Fruit fly (Drosophila melanogaster) whole organism, embryonic: ENCODE measurements around the gene CG18661.

ENCODE experiments used
- Abd-B ChIP-seq: fragments of 200-800 bp; sonication (Bioruptor generic); optimal IDR thresholded peaks from 2 replicates; lab custom pipeline; 2018; ENCODE audit warnings: missing biosample characterization, mild to moderate bottlenecking, missing genetic modification characterization, moderate library complexity
- Atf3 ChIP-seq: fragments of 200-800 bp; sonication (Bioruptor generic); optimal IDR thresholded peaks from 3 replicates; lab custom pipeline; 2016; ENCODE audit warnings: missing biosample characterization, missing genetic modification characterization
- Bgb ChIP-seq: fragments of 200-800 bp; sonication (Bioruptor generic); IDR thresholded peaks from 2 replicates; pipeline ENCODE4 v1.3.6; 2022; ENCODE audit warnings: missing biosample characterization, missing genetic modification characterization; ENCODE audit not compliant: partially characterized antibody
- CG10209 ChIP-seq: fragments of 200-800 bp; sonication (Bioruptor generic); optimal IDR thresholded peaks from 3 replicates; lab custom pipeline; 2017; ENCODE audit warnings: missing biosample characterization, mild to moderate bottlenecking, missing genetic modification characterization, missing genetic modification reagents
- CG12236 ChIP-seq: fragments of 200-800 bp; sonication (Bioruptor generic); optimal IDR thresholded peaks from 2 replicates; lab custom pipeline; 2016; ENCODE audit warnings: missing biosample characterization, missing genetic modification characterization
- CG12744 ChIP-seq: fragments of 200-800 bp; sonication (Bioruptor generic); optimal IDR thresholded peaks from 2 replicates; lab custom pipeline; 2016; ENCODE audit warnings: missing biosample characterization, missing genetic modification characterization
- CG13123 ChIP-seq: fragments of 200-800 bp; sonication (Bioruptor generic); optimal IDR thresholded peaks from 2 replicates; lab custom pipeline; 2016; ENCODE audit warnings: missing biosample characterization, missing genetic modification characterization
- CG14965 ChIP-seq: fragments of 200-800 bp; sonication (Bioruptor generic); optimal IDR thresholded peaks from 2 replicates; lab custom pipeline; 2016; ENCODE audit warnings: missing biosample characterization, missing genetic modification characterization, borderline replicate concordance
- CG15073 ChIP-seq: fragments of 200-800 bp; sonication (Bioruptor generic); optimal IDR thresholded peaks from 2 replicates; lab custom pipeline; 2016; ENCODE audit warnings: missing biosample characterization, missing genetic modification characterization
- CG15696 ChIP-seq: fragments of 200-800 bp; sonication (Bioruptor generic); optimal IDR thresholded peaks from 2 replicates; lab custom pipeline; 2019; ENCODE audit warnings: missing biosample characterization, mild to moderate bottlenecking, missing genetic modification characterization, moderate library complexity
- CG17328 ChIP-seq: fragments of 200-800 bp; sonication (Bioruptor generic); IDR thresholded peaks from 2 replicates; pipeline ENCODE4 v1.3.6; 2022; ENCODE audit warnings: missing biosample characterization, missing genetic modification characterization
- CG17802 ChIP-seq: fragments of 200-800 bp; sonication (Bioruptor generic); optimal IDR thresholded peaks from 2 replicates; lab custom pipeline; 2018; ENCODE audit warnings: missing biosample characterization, mild to moderate bottlenecking, missing genetic modification characterization, moderate library complexity
- CG2120 ChIP-seq: fragments of 200-800 bp; sonication (Bioruptor generic); optimal IDR thresholded peaks from 3 replicates; lab custom pipeline; 2016; ENCODE audit warnings: missing biosample characterization, missing genetic modification characterization
- CG2678 ChIP-seq: fragments of 200-800 bp; sonication (Bioruptor generic); optimal IDR thresholded peaks from 3 replicates; lab custom pipeline; 2019; ENCODE audit warnings: missing biosample characterization, mild to moderate bottlenecking, missing genetic modification characterization, moderate library complexity
- CG3407 ChIP-seq: fragments of 200-800 bp; sonication (Bioruptor generic); optimal IDR thresholded peaks from 2 replicates; lab custom pipeline; 2018; ENCODE audit warnings: missing biosample characterization, mild to moderate bottlenecking, missing genetic modification characterization
- CG34376 ChIP-seq: fragments of 200-800 bp; sonication (Bioruptor generic); optimal IDR thresholded peaks from 2 replicates; lab custom pipeline; 2018; ENCODE audit warnings: missing biosample characterization, mild to moderate bottlenecking, missing genetic modification characterization
- CG34422 ChIP-seq: fragments of 200-800 bp; sonication (Bioruptor generic); IDR thresholded peaks from 3 replicates; pipeline ENCODE4 v1.3.6; 2022; ENCODE audit warnings: missing biosample characterization, missing genetic modification characterization
- CG3847 ChIP-seq: fragments of 200-800 bp; sonication (Bioruptor generic); IDR thresholded peaks from 2 replicates; pipeline ENCODE4 v1.3.6; 2022; ENCODE audit warnings: missing biosample characterization, missing genetic modification characterization
- CG6272 ChIP-seq: fragments of 200-800 bp; sonication (Bioruptor generic); IDR thresholded peaks from 2 replicates; pipeline ENCODE4 v1.3.6; 2022; ENCODE audit warnings: missing biosample characterization, missing genetic modification characterization
- CG6813 ChIP-seq: fragments of 200-800 bp; sonication (Bioruptor generic); optimal IDR thresholded peaks from 2 replicates; lab custom pipeline; 2017; ENCODE audit warnings: missing biosample characterization, missing genetic modification characterization, mild to moderate bottlenecking, moderate library complexity, missing genetic modification reagents
- CG8281 ChIP-seq: fragments of 200-800 bp; sonication (Bioruptor generic); optimal IDR thresholded peaks from 2 replicates; lab custom pipeline; 2018; ENCODE audit warnings: missing biosample characterization, mild to moderate bottlenecking, missing genetic modification characterization, moderate library complexity
- Dip3 ChIP-seq: fragments of 200-800 bp; sonication (Bioruptor generic); optimal IDR thresholded peaks from 3 replicates; lab custom pipeline; 2016; ENCODE audit warnings: missing biosample characterization, missing genetic modification characterization
- Doc3 ChIP-seq: fragments of 200-800 bp; sonication (Bioruptor generic); IDR thresholded peaks from 3 replicates; pipeline ENCODE4 v1.3.6; 2022; ENCODE audit warnings: missing biosample characterization, missing genetic modification characterization; ENCODE audit not compliant: partially characterized antibody
- ERR ChIP-seq: fragments of 200-800 bp; sonication (Bioruptor generic); optimal IDR thresholded peaks from 2 replicates; lab custom pipeline; 2016; ENCODE audit warnings: missing biosample characterization, missing genetic modification characterization
- Fer1 ChIP-seq: fragments of 200-800 bp; sonication (Bioruptor generic); optimal IDR thresholded peaks from 2 replicates; lab custom pipeline; 2017; ENCODE audit warnings: missing biosample characterization, mild to moderate bottlenecking, missing genetic modification characterization
- Hr3 ChIP-seq: fragments of 200-800 bp; sonication (Bioruptor generic); optimal IDR thresholded peaks from 3 replicates; lab custom pipeline; 2016; ENCODE audit warnings: missing biosample characterization, missing genetic modification characterization
- Hr51 ChIP-seq, 2 experiments: fragments of 200-800 bp; sonication (Bioruptor generic); optimal IDR thresholded peaks; 2 replicates in 1 of 2; 3 replicates in 1 of 2; lab custom pipeline; 2016 to 2018; ENCODE audit warnings: missing biosample characterization in 2 of 2, missing genetic modification characterization in 2 of 2, mild to moderate bottlenecking in 1 of 2, moderate library complexity in 1 of 2
- Oaz ChIP-seq: fragments of 200-800 bp; sonication (Bioruptor generic); IDR thresholded peaks from 2 replicates; pipeline ENCODE4 v1.3.6; 2022; ENCODE audit warnings: missing biosample characterization, missing genetic modification characterization
- Oli ChIP-seq: fragments of 200-800 bp; sonication (Bioruptor generic); optimal IDR thresholded peaks from 2 replicates; lab custom pipeline; 2018; ENCODE audit warnings: missing biosample characterization, mild to moderate bottlenecking, missing genetic modification characterization, moderate library complexity
- Opbp ChIP-seq: fragments of 200-800 bp; sonication (Bioruptor generic); IDR thresholded peaks from 3 replicates; pipeline ENCODE4 v1.3.6; 2022; ENCODE audit warnings: missing biosample characterization, missing genetic modification characterization; ENCODE audit not compliant: partially characterized antibody
- Optix ChIP-seq: fragments of 200-800 bp; sonication (Bioruptor generic); IDR thresholded peaks from 3 replicates; pipeline ENCODE4 v1.3.6; 2022; ENCODE audit warnings: missing biosample characterization, missing genetic modification characterization
- Ptx1 ChIP-seq: fragments of 200-800 bp; sonication (Bioruptor generic); IDR thresholded peaks from 2 replicates; pipeline ENCODE4 v1.3.6; 2022; ENCODE audit warnings: missing biosample characterization, missing genetic modification characterization
- Rfx ChIP-seq: fragments of 200-800 bp; sonication (Bioruptor generic); IDR thresholded peaks from 2 replicates; pipeline ENCODE4 v1.3.6; 2022; ENCODE audit warnings: missing biosample characterization, missing genetic modification characterization
- Xbp1 ChIP-seq: fragments of 200-800 bp; sonication (Bioruptor generic); optimal IDR thresholded peaks from 3 replicates; lab custom pipeline; 2016; ENCODE audit warnings: missing biosample characterization, mild to moderate bottlenecking, missing genetic modification characterization
- ab ChIP-seq: fragments of 200-800 bp; sonication (Bioruptor generic); optimal IDR thresholded peaks from 2 replicates; lab custom pipeline; 2016; ENCODE audit warnings: missing biosample characterization, missing genetic modification characterization
- bsh ChIP-seq, 2 experiments: fragments of 200-800 bp; sonication (Bioruptor generic); optimal IDR thresholded peaks; 2 replicates each; lab custom pipeline; 2017 to 2018; ENCODE audit warnings: mild to moderate bottlenecking in 2 of 2, missing biosample characterization in 2 of 2, missing genetic modification characterization in 2 of 2, moderate library complexity in 1 of 2
- cato ChIP-seq: fragments of 200-800 bp; sonication (Bioruptor generic); optimal IDR thresholded peaks from 2 replicates; lab custom pipeline; 2016; ENCODE audit warnings: missing biosample characterization, missing genetic modification characterization, borderline replicate concordance
- chm ChIP-seq: fragments of 200-800 bp; sonication (Bioruptor generic); IDR thresholded peaks from 2 replicates; pipeline ENCODE4 v1.3.6; 2022; ENCODE audit warnings: missing biosample characterization, missing genetic modification characterization
- chn ChIP-seq: fragments of 200-800 bp; sonication (Bioruptor generic); optimal IDR thresholded peaks from 2 replicates; lab custom pipeline; 2016; ENCODE audit warnings: missing biosample characterization, missing genetic modification characterization
- corto ChIP-seq: fragments of 200-800 bp; sonication (Bioruptor generic); optimal IDR thresholded peaks from 2 replicates; lab custom pipeline; 2016; ENCODE audit warnings: missing biosample characterization, mild to moderate bottlenecking, missing genetic modification characterization, moderate library complexity
- cwo ChIP-seq: fragments of 200-800 bp; sonication (Bioruptor generic); optimal IDR thresholded peaks from 3 replicates; lab custom pipeline; 2017; ENCODE audit warnings: missing biosample characterization, missing genetic modification characterization, mild to moderate bottlenecking, moderate library complexity, missing genetic modification reagents
- gcm2 ChIP-seq: fragments of 200-800 bp; sonication (Bioruptor generic); optimal IDR thresholded peaks from 2 replicates; lab custom pipeline; 2016; ENCODE audit warnings: missing biosample characterization, missing genetic modification characterization
- gsb ChIP-seq: fragments of 200-800 bp; sonication (Bioruptor generic); IDR thresholded peaks from 2 replicates; pipeline ENCODE4 v1.3.6; 2022; ENCODE audit warnings: missing biosample characterization, missing genetic modification characterization
- kah ChIP-seq: fragments of 200-800 bp; sonication (Bioruptor generic); optimal IDR thresholded peaks from 2 replicates; lab custom pipeline; 2018; ENCODE audit warnings: missing biosample characterization, mild to moderate bottlenecking, missing genetic modification characterization
- lmd ChIP-seq: fragments of 200-800 bp; sonication (Bioruptor generic); IDR thresholded peaks from 2 replicates; pipeline ENCODE4 v1.3.6; 2022; ENCODE audit warnings: missing biosample characterization, missing genetic modification characterization
- mirr ChIP-seq: fragments of 200-800 bp; sonication (Bioruptor generic); optimal IDR thresholded peaks from 3 replicates; lab custom pipeline; 2018; ENCODE audit warnings: missing biosample characterization, mild to moderate bottlenecking, missing genetic modification characterization
- oc ChIP-seq: fragments of 200-800 bp; sonication (Bioruptor generic); optimal IDR thresholded peaks from 2 replicates; lab custom pipeline; 2018; ENCODE audit warnings: missing biosample characterization, mild to moderate bottlenecking, missing genetic modification characterization, moderate library complexity
- phol ChIP-seq: fragments of 200-800 bp; sonication (Bioruptor generic); optimal IDR thresholded peaks from 3 replicates; lab custom pipeline; 2018; ENCODE audit warnings: missing biosample characterization, mild to moderate bottlenecking, missing genetic modification characterization, moderate library complexity
- zen ChIP-seq: fragments of 200-800 bp; sonication (Bioruptor generic); optimal IDR thresholded peaks from 3 replicates; lab custom pipeline; 2018; ENCODE audit warnings: missing biosample characterization, mild to moderate bottlenecking, missing genetic modification characterization, moderate library complexity
- zfh1 ChIP-seq: fragments of 200-800 bp; sonication (Bioruptor generic); IDR thresholded peaks from 3 replicates; pipeline ENCODE4 v1.3.6; 2022; ENCODE audit warnings: missing biosample characterization, missing genetic modification characterization

The CG18661 gene

dm6 chr2L:8997285-8997684, at the start of gene CG18661, which contains the start of gene alien (continued):
- TF ChIP-seq Dip3 (GFP tag; lab: Kevin White, UChicago) (peak; percentile 95), kah (GFP tag; lab: Kevin White, UChicago) (no peak), Abd-B (GFP tag; lab: Kevin White, UChicago) (peak; percentile 96), Bgb (peak; percentile 40; the same call in 1 of the 2 replicates), Hr51 (GFP tag; optimal IDR thresholded peaks at IDR 0.05; lab: Kevin White, UChicago) (peak; percentile 82 to 87), CG8281 (no peak), gcm2 (GFP tag; lab: Kevin White, UChicago) (peak; percentile 86), Doc3 (GFP tag; lab: Robert Waterston, UW) (no peak), cwo (peak; percentile 11), CG34422 (GFP tag; lab: Robert Waterston, UW) (peak; percentile 93; the same call in 2 of the 3 replicates), CG3407 (GFP tag; lab: Kevin White, UChicago) (no peak), corto (GFP tag; lab: Kevin White, UChicago) (no peak), CG3847 (peak; percentile 98), Oaz (GFP tag; lab: Robert Waterston, UW) (peak; percentile 95), Optix (GFP tag; lab: Robert Waterston, UW) (peak; percentile 95), zen (tag; lab: Kevin White, UChicago) (peak; percentile 66), cato (peak; percentile 32), oc (tag; lab: Kevin White, UChicago) (peak; percentile 44), CG10209 (GFP tag; lab: Kevin White, UChicago) (peak; percentile 83), CG17802 (tag; lab: Kevin White, UChicago) (peak; percentile 9), Opbp (GFP tag; lab: Robert Waterston, UW) (peak; percentile 28; the same call in 1 of the 3 replicates), mirr (GFP tag; lab: Kevin White, UChicago) (peak; percentile 23), CG2678 (peak; percentile 61), ERR (peak; percentile 62), CG14965 (GFP tag; lab: Kevin White, UChicago) (peak; percentile 9), gsb (GFP tag; lab: Robert Waterston, UW) (peak; percentile 41; the same call in 1 of the 2 replicates), bsh (GFP tag; optimal IDR thresholded peaks at IDR 0.05; lab: Kevin White, UChicago) (peak in 1 of 2 experiments; percentile 59), CG17328 (GFP tag; lab: Robert Waterston, UW) (peak; percentile 66; the same call in 1 of the 2 replicates), CG15073 (peak; percentile 15), phol (peak; percentile 81), Xbp1 (GFP tag; lab: Kevin White, UChicago) (peak; percentile 98), Ptx1 (peak; percentile 92), chn (peak; percentile 86), CG2120 (GFP tag; lab: Kevin White, UChicago) (peak; percentile 90), CG6813 (GFP tag; lab: Kevin White, UChicago) (no peak), Hr3 (GFP tag; lab: Kevin White, UChicago) (peak; percentile 64), Oli (tag; lab: Kevin White, UChicago) (peak; percentile 40), ab (GFP tag; lab: Kevin White, UChicago) (peak; percentile 43), lmd (GFP tag; lab: Robert Waterston, UW) (peak; percentile 91), zfh1 (GFP tag; lab: Robert Waterston, UW) (peak; percentile 88), CG15696 (tag; lab: Kevin White, UChicago) (peak; percentile 77), chm (peak; percentile 89), CG6272 (GFP tag; lab: Robert Waterston, UW) (peak; percentile 87), Fer1 (GFP tag; lab: Kevin White, UChicago) (peak; percentile 54), CG12744 (peak; percentile 91), Atf3 (peak; percentile 94), Rfx (GFP tag; lab: Robert Waterston, UW) (peak; percentile 96), CG34376 (GFP tag; lab: Kevin White, UChicago) (peak; percentile 4), CG13123 (GFP tag; lab: Kevin White, UChicago) (peak; percentile 49), CG12236 (peak; percentile 60)
